Worm (Caenorhabditis elegans): ENCODE results near the gene ceh-13.

ce11 chrIII:7559869-7560268 is 4.4 kb downstream of the ceh-13 start:
- TF ChIP-seq tbx-37 (GFP tag; conservative IDR thresholded peaks at IDR 0.05) (no peak), flt-1 (GFP tag; IDR thresholded peaks at IDR 0.05) (no peak), pes-1 (GFP tag; IDR thresholded peaks at IDR 0.05) (no peak), ama-1 (optimal IDR thresholded peaks at IDR 0.05) (no peak), aly-1 (tag; optimal IDR thresholded peaks at IDR 0.05) (no peak), hnd-1 (tag; optimal IDR thresholded peaks at IDR 0.05) (no peak), scrt-1 (GFP tag; IDR thresholded peaks at IDR 0.05) (no peak), sea-1 (GFP tag; conservative IDR thresholded peaks at IDR 0.05) (no peak), ceh-36 (tag; optimal IDR thresholded peaks at IDR 0.05) (no peak), B0310.2 (tag; optimal IDR thresholded peaks at IDR 0.05) (no peak), hmbx-1 (tag; optimal IDR thresholded peaks at IDR 0.05) (no peak)

Data from whole organism, early embryonic.